Worm (Caenorhabditis elegans) whole organism, mixed stage, embryonic: ENCODE measurements around the gene C50C3.5.

Experiments used
- M03D4.4 ChIP-seq: sonication (generic microtip); optimal IDR thresholded peaks from 2 replicates; lab custom pipeline; 2017; ENCODE audit warnings: mild to moderate bottlenecking, missing genetic modification characterization, missing compliant biosample characterization
- bed-3 ChIP-seq: fragments of 200-800 bp; sonication (Bioruptor generic); optimal IDR thresholded peaks from 3 replicates; lab custom pipeline; 2018; ENCODE audit warnings: mild to moderate bottlenecking, missing genetic modification characterization, moderate library complexity, missing compliant biosample characterization
- blmp-1 ChIP-seq: fragments of 150-350 bp; optimal IDR thresholded peaks from 2 replicates; lab custom pipeline; 2014; ENCODE audit warnings: missing biosample characterization, missing genetic modification characterization
- ceh-39 ChIP-seq: fragments of 150-350 bp; optimal IDR thresholded peaks from 2 replicates; lab custom pipeline; 2014; ENCODE audit warnings: missing biosample characterization, missing genetic modification characterization
- ceh-43 ChIP-seq: fragments of 200-800 bp; sonication (Bioruptor generic); optimal IDR thresholded peaks from 2 replicates; lab custom pipeline; 2018; ENCODE audit warnings: mild to moderate bottlenecking, missing genetic modification characterization, moderate library complexity, missing compliant biosample characterization
- ceh-83 ChIP-seq: fragments of 200-800 bp; sonication (Bioruptor generic); optimal IDR thresholded peaks from 2 replicates; lab custom pipeline; 2018; ENCODE audit warnings: mild to moderate bottlenecking, missing genetic modification characterization, missing compliant biosample characterization
- ces-1 ChIP-seq: fragments of 150-350 bp; optimal IDR thresholded peaks from 2 replicates; lab custom pipeline; 2014; ENCODE audit warnings: missing biosample characterization, missing genetic modification reagents, missing genetic modification characterization
- cnd-1 ChIP-seq: fragments of 200-800 bp; sonication (Bioruptor generic); optimal IDR thresholded peaks from 2 replicates; lab custom pipeline; 2018; ENCODE audit warnings: mild to moderate bottlenecking, missing genetic modification characterization, missing compliant biosample characterization
- drap-1 ChIP-seq: fragments of 200-800 bp; sonication (Bioruptor generic); optimal IDR thresholded peaks from 3 replicates; lab custom pipeline; 2018; ENCODE audit warnings: mild to moderate bottlenecking, missing genetic modification characterization, missing compliant biosample characterization
- elt-1 ChIP-seq: sonication (generic microtip); optimal IDR thresholded peaks from 2 replicates; lab custom pipeline; 2017; ENCODE audit warnings: missing genetic modification characterization, mild to moderate bottlenecking, missing compliant biosample characterization, antibody characterized with exemption, moderate library complexity, borderline replicate concordance; ENCODE audit not compliant: insufficient read depth
- elt-3 ChIP-seq: fragments of 150-350 bp; optimal IDR thresholded peaks from 2 replicates; lab custom pipeline; 2014; ENCODE audit warnings: missing biosample characterization, missing genetic modification characterization
- ham-2 ChIP-seq: fragments of 200-800 bp; sonication (Bioruptor generic); optimal IDR thresholded peaks from 2 replicates; lab custom pipeline; 2018; ENCODE audit warnings: mild to moderate bottlenecking, missing genetic modification characterization, missing compliant biosample characterization
- hlh-1 ChIP-seq: fragments of 150-350 bp; optimal IDR thresholded peaks from 2 replicates; lab custom pipeline; 2014; ENCODE audit warnings: missing biosample characterization, missing genetic modification reagents, missing genetic modification characterization
- lin-13 ChIP-seq: fragments of 150-350 bp; optimal IDR thresholded peaks from 2 replicates; lab custom pipeline; 2014; ENCODE audit warnings: missing biosample characterization, missing genetic modification characterization
- lin-32 ChIP-seq: fragments of 200-800 bp; sonication (Bioruptor generic); optimal IDR thresholded peaks from 2 replicates; lab custom pipeline; 2018; ENCODE audit warnings: mild to moderate bottlenecking, missing genetic modification characterization, missing compliant biosample characterization
- lsy-2 ChIP-seq: fragments of 150-350 bp; optimal IDR thresholded peaks from 2 replicates; lab custom pipeline; 2014; ENCODE audit warnings: missing biosample characterization, missing genetic modification characterization
- mab-5 ChIP-seq: fragments of 150-350 bp; optimal IDR thresholded peaks from 2 replicates; lab custom pipeline; 2014; ENCODE audit warnings: missing biosample characterization, missing genetic modification characterization
- mep-1 ChIP-seq: fragments of 150-350 bp; optimal IDR thresholded peaks from 2 replicates; lab custom pipeline; 2017; ENCODE audit warnings: missing biosample characterization, missing genetic modification reagents, missing genetic modification characterization, inconsistent platforms
- mls-2 ChIP-seq: sonication (generic microtip); optimal IDR thresholded peaks from 2 replicates; lab custom pipeline; 2016; ENCODE audit warnings: mild to moderate bottlenecking, missing genetic modification characterization, moderate library complexity, missing compliant biosample characterization
- nhr-12 ChIP-seq: fragments of 150-350 bp; optimal IDR thresholded peaks from 2 replicates; lab custom pipeline; 2014; ENCODE audit warnings: missing biosample characterization, missing genetic modification characterization
- nhr-2 ChIP-seq: fragments of 150-350 bp; optimal IDR thresholded peaks from 2 replicates; lab custom pipeline; 2014; ENCODE audit warnings: missing biosample characterization, missing genetic modification characterization
- nhr-237 ChIP-seq: fragments of 150-350 bp; optimal IDR thresholded peaks from 2 replicates; lab custom pipeline; 2014; ENCODE audit warnings: missing biosample characterization, missing genetic modification characterization
- nhr-28 ChIP-seq: fragments of 150-350 bp; optimal IDR thresholded peaks from 2 replicates; lab custom pipeline; 2014; ENCODE audit warnings: missing biosample characterization, missing genetic modification characterization
- nhr-76 ChIP-seq: sonication (generic microtip); optimal IDR thresholded peaks from 2 replicates; lab custom pipeline; 2017; ENCODE audit warnings: missing biosample characterization, missing genetic modification characterization
- pha-4 ChIP-seq: fragments of 150-350 bp; optimal IDR thresholded peaks from 2 replicates; lab custom pipeline; 2018; ENCODE audit warnings: missing biosample characterization, missing genetic modification reagents, missing genetic modification characterization
- sem-2 ChIP-seq: fragments of 200-800 bp; sonication (Bioruptor generic); optimal IDR thresholded peaks from 2 replicates; lab custom pipeline; 2018; ENCODE audit warnings: mild to moderate bottlenecking, missing genetic modification characterization, missing compliant biosample characterization
- snpc-4 ChIP-seq: fragments of 150-350 bp; optimal IDR thresholded peaks from 2 replicates; lab custom pipeline; 2014; ENCODE audit warnings: missing biosample characterization, missing genetic modification characterization
- sptf-1 ChIP-seq: sonication (generic microtip); optimal IDR thresholded peaks from 2 replicates; lab custom pipeline; 2017; ENCODE audit warnings: mild to moderate bottlenecking, missing genetic modification characterization, moderate library complexity, missing compliant biosample characterization
- tbx-8 ChIP-seq: fragments of 200-800 bp; sonication (Bioruptor generic); optimal IDR thresholded peaks from 2 replicates; lab custom pipeline; 2018; ENCODE audit warnings: mild to moderate bottlenecking, missing genetic modification characterization, moderate library complexity, missing compliant biosample characterization
- unc-120 ChIP-seq: sonication (generic microtip); optimal IDR thresholded peaks from 2 replicates; lab custom pipeline; 2017; ENCODE audit warnings: missing genetic modification characterization, missing compliant biosample characterization; ENCODE audit not compliant: poor library complexity, severe bottlenecking
- unc-39 ChIP-seq: fragments of 150-350 bp; optimal IDR thresholded peaks from 2 replicates; lab custom pipeline; 2014; ENCODE audit warnings: missing biosample characterization, missing genetic modification characterization
- zip-8 ChIP-seq: fragments of 150-350 bp; optimal IDR thresholded peaks from 2 replicates; lab custom pipeline; 2014; ENCODE audit warnings: missing biosample characterization, missing genetic modification characterization
- ztf-11 ChIP-seq: fragments of 150-350 bp; optimal IDR thresholded peaks from 2 replicates; lab custom pipeline; 2014; ENCODE audit warnings: missing biosample characterization, missing genetic modification characterization

The C50C3.5 gene

DNA sequence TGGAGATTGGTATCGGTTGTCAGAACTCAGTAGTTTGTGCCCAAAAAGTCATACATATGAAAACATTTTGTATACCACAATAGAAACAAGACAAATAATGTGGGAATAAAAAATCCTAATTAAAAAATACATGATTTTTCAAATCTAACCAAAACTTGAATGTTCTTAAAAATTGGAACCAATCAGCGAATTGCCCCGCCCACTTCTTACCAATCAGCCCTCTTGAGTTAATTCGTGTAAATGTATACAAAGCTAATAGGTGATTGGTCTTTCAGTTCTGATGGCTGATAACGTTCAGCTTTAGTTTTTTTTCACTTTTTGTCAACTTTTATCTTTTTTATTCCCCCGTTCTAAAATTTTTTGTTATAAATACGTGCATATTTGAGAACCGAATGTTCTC, 3.8 kb upstream of the C50C3.5 start:
- TF ChIP-seq drap-1 (GFP tag; lab: Kevin White, UChicago) (no peak), M03D4.4 (no peak), mep-1 (tag; lab: Kevin White, UChicago) (no peak), sem-2 (no peak), nhr-2 (no peak), elt-3 (tag; lab: Kevin White, UChicago) (no peak), ceh-39 (tag; lab: Kevin White, UChicago) (no peak), unc-120 (tag; lab: Kevin White, UChicago) (no peak), ceh-83 (GFP tag; lab: Kevin White, UChicago) (no peak), zip-8 (no peak), cnd-1 (tag; lab: Kevin White, UChicago) (no peak), hlh-1 (no peak), pha-4 (tag; lab: Kevin White, UChicago) (no peak), nhr-28 (tag; lab: Kevin White, UChicago) (no peak)
- TF ChIP-seq, all 35 proteins: peak for 0

DNA sequence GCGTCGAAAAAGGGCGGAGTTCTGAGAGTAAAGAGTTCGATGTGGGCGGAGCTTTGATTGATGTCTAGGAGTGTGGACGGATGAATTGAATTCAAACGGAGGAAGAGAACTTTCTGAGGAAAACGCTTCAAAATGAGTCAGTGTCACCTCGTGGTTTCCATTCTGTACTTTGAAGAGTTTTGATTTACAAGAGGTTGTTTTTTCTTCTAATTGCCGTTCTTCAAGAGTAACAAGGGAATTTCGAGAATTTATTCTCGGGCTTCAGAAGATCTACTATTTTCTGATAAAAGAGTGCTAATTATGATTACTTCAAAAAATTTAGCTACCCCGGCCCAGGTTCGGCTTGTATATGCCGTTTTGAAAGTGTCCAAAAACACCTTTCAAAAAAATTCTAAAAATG, 2.8 kb upstream of the C50C3.5 start, which contains the start of gene C50C3.12:
Gene C50C3.12 (plus strand): TSS at position 301 of the 400 bp plus-strand sequence.
- TF ChIP-seq mls-2 (tag; lab: Kevin White, UChicago) (no peak), lin-32 (GFP tag; lab: Kevin White, UChicago) (no peak), blmp-1 (tag; lab: Kevin White, UChicago) (no peak), mep-1 (tag; lab: Kevin White, UChicago) (no peak), ham-2 (GFP tag; lab: Kevin White, UChicago) (no peak), nhr-28 (tag; lab: Kevin White, UChicago) (no peak), sem-2 (no peak), unc-120 (tag; lab: Kevin White, UChicago) (no peak), nhr-76 (tag; lab: Kevin White, UChicago) (no peak), lin-13 (no peak), lsy-2 (tag; lab: Kevin White, UChicago) (no peak), sptf-1 (no peak), drap-1 (GFP tag; lab: Kevin White, UChicago) (no peak), nhr-237 (no peak), nhr-12 (tag; lab: Kevin White, UChicago) (no peak), ces-1 (no peak), M03D4.4 (no peak), snpc-4 (tag; lab: Kevin White, UChicago) (no peak), pha-4 (tag; lab: Kevin White, UChicago) (no peak)

DNA sequence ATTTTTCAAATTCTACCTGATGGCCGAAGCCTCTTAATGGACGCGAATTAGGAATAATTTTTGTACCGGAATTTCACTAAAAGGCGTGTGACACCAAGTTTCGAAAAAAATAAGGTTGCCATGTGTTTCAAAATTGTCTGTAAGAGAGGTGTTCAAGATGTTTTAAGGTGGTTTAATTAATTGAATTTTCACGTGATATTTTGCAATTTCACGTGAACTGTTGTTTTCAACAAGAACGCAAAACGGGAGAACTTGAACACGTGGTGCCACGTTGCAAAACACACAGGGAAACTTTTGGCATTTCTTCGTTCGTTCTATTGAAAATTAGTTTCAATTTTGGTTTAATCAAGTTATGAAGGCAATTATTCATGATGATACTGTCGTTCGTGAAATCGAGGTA, 2.6 kb downstream of the C50C3.5 start, which contains the start of gene spc-2:
Gene spc-2 (plus strand): TSS at position 301 of the 400 bp plus-strand sequence.
- no peak for TF ChIP-seq mab-5
- TF ChIP-seq lin-32 (GFP tag; lab: Kevin White, UChicago): no peak
- TF ChIP-seq ztf-11 (tag; lab: Kevin White, UChicago): no peak
- no peak for TF ChIP-seq unc-39 (tag; lab: Kevin White, UChicago)
- no peak for TF ChIP-seq sem-2

- TF ChIP-seq ces-1 (no peak), mls-2 (tag; lab: Kevin White, UChicago) (no peak), ceh-43 (no peak), pha-4 (tag; lab: Kevin White, UChicago) (no peak), snpc-4 (tag; lab: Kevin White, UChicago) (no peak), nhr-28 (tag; lab: Kevin White, UChicago) (no peak), tbx-8 (GFP tag; lab: Kevin White, UChicago) (no peak), nhr-2 (no peak), unc-120 (tag; lab: Kevin White, UChicago) (no peak), ham-2 (GFP tag; lab: Kevin White, UChicago) (no peak), sptf-1 (no peak), mab-5 (no peak), bed-3 (GFP tag; lab: Kevin White, UChicago) (no peak), ceh-83 (GFP tag; lab: Kevin White, UChicago) (no peak), ceh-39 (tag; lab: Kevin White, UChicago) (no peak)
These were observed 3.5 kb downstream of the C50C3.5 start for ce11 chrIII:8182573-8182972.

DNA sequence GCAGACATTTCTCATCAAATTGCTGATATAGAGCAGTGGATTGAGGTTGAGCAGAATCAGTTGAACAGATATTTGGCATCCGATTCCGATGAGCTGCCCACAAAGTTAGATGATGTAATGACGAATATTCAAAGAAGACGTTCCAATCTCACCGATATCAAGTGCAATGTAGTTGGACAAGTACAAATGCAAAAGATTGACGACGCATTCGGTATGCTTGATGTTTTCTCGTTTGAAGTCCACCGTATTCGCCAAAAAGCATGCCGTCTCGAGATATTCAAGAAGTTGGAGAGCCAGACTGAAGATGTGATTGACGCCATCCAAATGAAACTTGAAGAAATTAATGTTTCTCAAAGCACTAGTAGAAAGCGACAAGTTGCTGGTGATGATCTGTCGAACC, 6.1 kb downstream of the C50C3.5 start:
- TF ChIP-seq nhr-237: no peak
- no peak for TF ChIP-seq nhr-2
- no peak for TF ChIP-seq mep-1 (tag; lab: Kevin White, UChicago)
- no peak for TF ChIP-seq nhr-76 (tag; lab: Kevin White, UChicago)
- no peak for TF ChIP-seq ham-2 (GFP tag; lab: Kevin White, UChicago)
- TF ChIP-seq elt-1: no peak
